Worm (Caenorhabditis elegans) whole organism, L4 larva: Measurements from ENCODE around the gene cpi-2.

Experiments used
- F10B5.3 ChIP-seq: sonication (generic microtip); optimal IDR thresholded peaks from 2 replicates; lab custom pipeline; 2016; ENCODE audit warnings: mild to moderate bottlenecking, missing genetic modification characterization, missing compliant biosample characterization
- F44E2.7 ChIP-seq: fragments of 200-800 bp; sonication (Bioruptor generic); IDR thresholded peaks from 2 replicates; pipeline ENCODE4 v2.1.2; 2022; ENCODE audit warnings: missing genetic modification characterization, missing compliant biosample characterization
- F49E8.2 ChIP-seq: sonication (generic microtip); optimal IDR thresholded peaks from 2 replicates; lab custom pipeline; 2016; ENCODE audit warnings: missing compliant biosample characterization, mild to moderate bottlenecking, missing genetic modification characterization, borderline replicate concordance
- T20F7.1 ChIP-seq: fragments of 200-800 bp; sonication (Bioruptor generic); optimal IDR thresholded peaks from 2 replicates; lab custom pipeline; 2018; ENCODE audit warnings: mild to moderate bottlenecking, missing genetic modification characterization, missing compliant biosample characterization
- aha-1 ChIP-seq: fragments of 150-350 bp; peaks from one replicate; lab custom pipeline; 2014; ENCODE audit warnings: missing biosample characterization, missing genetic modification characterization
- arid-1 ChIP-seq: fragments of 200-800 bp; sonication (Bioruptor generic); conservative IDR thresholded peaks from 2 replicates; pipeline ENCODE4 v1.3.6; 2022; ENCODE audit warnings: missing genetic modification reagents, missing genetic modification characterization, missing compliant biosample characterization
- ctbp-1 ChIP-seq: fragments of 200-800 bp; sonication (Bioruptor generic); IDR thresholded peaks from 2 replicates; pipeline ENCODE4 v1.3.6; 2022; ENCODE audit warnings: missing genetic modification reagents, missing genetic modification characterization, missing compliant biosample characterization
- daf-16 ChIP-seq, 3 experiments: sonication (generic microtip); optimal IDR thresholded peaks; 2 replicates each; lab custom pipeline; 2016 to 2017; ENCODE audit warnings: missing genetic modification characterization in 3 of 3, missing genetic modification reagents in 3 of 3, mild to moderate bottlenecking in 2 of 3, missing compliant biosample characterization in 2 of 3, missing biosample characterization in 1 of 3, moderate library complexity in 1 of 3
- daf-19 ChIP-seq: fragments of 200-800 bp; sonication (Bioruptor generic); conservative IDR thresholded peaks from 2 replicates; pipeline ENCODE4 v1.3.6; 2022; ENCODE audit warnings: missing genetic modification characterization, missing compliant biosample characterization
- dmd-6 ChIP-seq: fragments of 200-800 bp; sonication (Bioruptor generic); IDR thresholded peaks from 2 replicates; pipeline ENCODE4 v1.3.6; 2022; ENCODE audit warnings: missing genetic modification reagents, missing genetic modification characterization, missing compliant biosample characterization
- dmd-8 ChIP-seq: fragments of 200-800 bp; sonication (Bioruptor generic); IDR thresholded peaks from 2 replicates; pipeline ENCODE4 v1.3.6; 2022; ENCODE audit warnings: missing genetic modification characterization, missing compliant biosample characterization
- dpl-1 ChIP-seq: fragments of 150-350 bp; optimal IDR thresholded peaks from 2 replicates; lab custom pipeline; 2014; ENCODE audit warnings: missing biosample characterization, missing genetic modification reagents, missing genetic modification characterization
- dve-1 ChIP-seq: sonication (generic microtip); optimal IDR thresholded peaks from 2 replicates; lab custom pipeline; 2017; ENCODE audit warnings: antibody characterized with exemption, mild to moderate bottlenecking, missing genetic modification characterization, missing compliant biosample characterization; ENCODE audit not compliant: insufficient read depth
- egl-27 ChIP-seq: sonication (generic microtip); optimal IDR thresholded peaks from 3 replicates; lab custom pipeline; 2017; ENCODE audit warnings: missing biosample characterization, missing genetic modification reagents, missing genetic modification characterization
- egl-43 ChIP-seq: fragments of 200-800 bp; sonication (Bioruptor generic); IDR thresholded peaks from 2 replicates; pipeline ENCODE4 v1.3.6; 2022; ENCODE audit warnings: missing genetic modification reagents, missing genetic modification characterization, missing compliant biosample characterization
- gei-8 ChIP-seq: fragments of 200-800 bp; sonication (Bioruptor generic); optimal IDR thresholded peaks from 2 replicates; lab custom pipeline; 2018; ENCODE audit warnings: mild to moderate bottlenecking, missing genetic modification characterization, missing compliant biosample characterization
- hif-1 ChIP-seq, 2 experiments: sonication (generic microtip); optimal IDR thresholded peaks; 2 replicates each; lab custom pipeline; 2016 to 2017; ENCODE audit warnings: missing compliant biosample characterization in 2 of 2, missing genetic modification characterization in 2 of 2, missing genetic modification reagents in 2 of 2, missing genotype in 2 of 2, mild to moderate bottlenecking in 1 of 2
- hlh-11 ChIP-seq: fragments of 200-800 bp; sonication (Bioruptor generic); optimal IDR thresholded peaks from 2 replicates; lab custom pipeline; 2018; ENCODE audit warnings: mild to moderate bottlenecking, missing genetic modification characterization, missing compliant biosample characterization
- jun-1 ChIP-seq: fragments of 150-350 bp; optimal IDR thresholded peaks from 2 replicates; lab custom pipeline; 2014; ENCODE audit warnings: missing biosample characterization, missing genetic modification reagents, missing genetic modification characterization
- lin-13 ChIP-seq: fragments of 150-350 bp; optimal IDR thresholded peaks from 2 replicates; lab custom pipeline; 2014; ENCODE audit warnings: missing biosample characterization, missing genetic modification reagents, missing genetic modification characterization
- lin-15B ChIP-seq: fragments of 150-350 bp; sonication (generic microtip); optimal IDR thresholded peaks from 3 replicates; lab custom pipeline; 2014; ENCODE audit warnings: missing biosample characterization, missing genetic modification characterization
- lin-38 ChIP-seq: fragments of 200-800 bp; sonication (Bioruptor generic); IDR thresholded peaks from 2 replicates; pipeline ENCODE4 v1.3.6; 2022; ENCODE audit warnings: missing genetic modification reagents, missing genetic modification characterization, missing compliant biosample characterization
- lsy-2 ChIP-seq, 2 experiments: fragments of 150-350 bp in 1 of 2; sonication (generic microtip) in 1 of 2; optimal IDR thresholded peaks; 2 replicates each; lab custom pipeline; 2014 to 2017; ENCODE audit warnings: missing biosample characterization in 2 of 2, missing genetic modification characterization in 2 of 2
- mdt-29 ChIP-seq: fragments of 200-800 bp; sonication (Bioruptor generic); IDR thresholded peaks from 2 replicates; pipeline ENCODE4 v1.3.6; 2022; ENCODE audit warnings: missing genetic modification reagents, missing genetic modification characterization, missing compliant biosample characterization
- mep-1 ChIP-seq: fragments of 150-350 bp; sonication (generic microtip); optimal IDR thresholded peaks from 3 replicates; lab custom pipeline; 2014; ENCODE audit warnings: missing biosample characterization, missing genetic modification characterization
- mes-2 ChIP-seq: sonication (generic microtip); optimal IDR thresholded peaks from 2 replicates; lab custom pipeline; 2016; ENCODE audit warnings: missing genotype, mild to moderate bottlenecking, missing genetic modification characterization, missing compliant biosample characterization; ENCODE audit not compliant: poor library complexity, severe bottlenecking
- mxl-3 ChIP-seq: fragments of 200-800 bp; sonication (Bioruptor generic); optimal IDR thresholded peaks from 2 replicates; lab custom pipeline; 2018; ENCODE audit warnings: mild to moderate bottlenecking, missing genetic modification characterization, missing compliant biosample characterization
- nhr-11 ChIP-seq: fragments of 150-350 bp; optimal IDR thresholded peaks from 2 replicates; lab custom pipeline; 2014; ENCODE audit warnings: missing biosample characterization, missing genetic modification characterization
- nhr-25 ChIP-seq: sonication (generic microtip); optimal IDR thresholded peaks from 2 replicates; lab custom pipeline; 2017; ENCODE audit warnings: missing genetic modification characterization, mild to moderate bottlenecking, missing compliant biosample characterization, antibody characterized with exemption, moderate library complexity, borderline replicate concordance; ENCODE audit not compliant: insufficient read depth
- nhr-28 ChIP-seq: fragments of 150-350 bp; optimal IDR thresholded peaks from 2 replicates; lab custom pipeline; 2014; ENCODE audit warnings: missing biosample characterization, missing genetic modification characterization
- nhr-6 ChIP-seq: fragments of 150-350 bp; optimal IDR thresholded peaks from 2 replicates; lab custom pipeline; 2014; ENCODE audit warnings: missing biosample characterization, missing genetic modification characterization
- pha-4 ChIP-seq, 2 experiments: fragments of 150-350 bp in 1 of 2; fragments of 200-800 bp in 1 of 2; sonication (Bioruptor generic) in 1 of 2; IDR thresholded peaks in 1 of 2; optimal IDR thresholded peaks in 1 of 2; 2 replicates each; pipeline versions ENCODE4 v1.3.6 to Lab custom; 2014 to 2022; ENCODE audit warnings: missing genetic modification characterization in 2 of 2, missing genetic modification reagents in 2 of 2, missing biosample characterization in 1 of 2, missing compliant biosample characterization in 1 of 2
- pqm-1 ChIP-seq: sonication (generic microtip); optimal IDR thresholded peaks from 2 replicates; lab custom pipeline; 2017; ENCODE audit warnings: missing biosample characterization, missing genetic modification characterization
- sdz-12 ChIP-seq: fragments of 200-800 bp; sonication (Bioruptor generic); optimal IDR thresholded peaks from 2 replicates; lab custom pipeline; 2018; ENCODE audit warnings: mild to moderate bottlenecking, missing genetic modification characterization, missing compliant biosample characterization
- snpc-1.2 ChIP-seq: fragments of 200-800 bp; sonication (Bioruptor generic); IDR thresholded peaks from 2 replicates; pipeline ENCODE4 v1.3.6; 2022; ENCODE audit warnings: missing genetic modification reagents, missing genetic modification characterization, missing compliant biosample characterization
- tag-97 ChIP-seq: fragments of 200-800 bp; sonication (Bioruptor generic); IDR thresholded peaks from 2 replicates; pipeline ENCODE4 v1.3.6; 2022; ENCODE audit warnings: missing genetic modification characterization, missing compliant biosample characterization
- unc-130 ChIP-seq: sonication (generic microtip); optimal IDR thresholded peaks from 2 replicates; lab custom pipeline; 2016; ENCODE audit warnings: missing genetic modification reagents, missing genetic modification characterization, missing compliant biosample characterization
- zag-1 ChIP-seq: fragments of 150-350 bp; optimal IDR thresholded peaks from 2 replicates; lab custom pipeline; 2014; ENCODE audit warnings: missing biosample characterization, missing genetic modification characterization
- zfp-2 ChIP-seq: sonication (generic microtip); optimal IDR thresholded peaks from 2 replicates; lab custom pipeline; 2016; ENCODE audit warnings: mild to moderate bottlenecking, missing genetic modification characterization, missing compliant biosample characterization
- ztf-7 ChIP-seq: fragments of 150-350 bp; optimal IDR thresholded peaks from 2 replicates; lab custom pipeline; 2014; ENCODE audit warnings: missing biosample characterization, missing genetic modification characterization

cpi-2 gene

ce11 chrV:6012401-6012800 is 31.5 kb upstream of the cpi-2 start:
- TF ChIP-seq egl-27 (tag; lab: Kevin White, UChicago) (no peak), T20F7.1 (GFP tag; lab: Kevin White, UChicago) (peak; percentile 32), lsy-2 (tag; optimal IDR thresholded peaks at IDR 0.05; lab: Kevin White, UChicago) (peak in 1 of 2 experiments; percentile 29), pqm-1 (tag; lab: Kevin White, UChicago) (peak; percentile 20), mdt-29 (GFP tag; lab: Robert Waterston, UW) (peak; percentile 28; the same call in 1 of the 2 replicates), aha-1 (peak; percentile 83), dve-1 (tag; lab: Kevin White, UChicago) (peak; percentile 19), jun-1 (tag; lab: Kevin White, UChicago) (no peak)

- TF ChIP-seq F49E8.2 (tag; lab: Kevin White, UChicago) (peak; percentile 31), lsy-2 (tag; optimal IDR thresholded peaks at IDR 0.05; lab: Kevin White, UChicago) (no peak), zfp-2 (tag; lab: Kevin White, UChicago) (no peak), pha-4 (GFP tag; IDR thresholded peaks at IDR 0.05; lab: Robert Waterston, UW) (peak; percentile 9; the same call in 1 of the 2 replicates), pha-4 (tag; optimal IDR thresholded peaks at IDR 0.05; lab: Kevin White, UChicago) (no peak), mdt-29 (GFP tag; lab: Robert Waterston, UW) (no peak), snpc-1.2 (peak; percentile 46; the same call in 1 of the 2 replicates), arid-1 (GFP tag; lab: Robert Waterston, UW) (peak; percentile 9; the same call in 1 of the 2 replicates), F44E2.7 (GFP tag; lab: Robert Waterston, UW) (no peak), gei-8 (GFP tag; lab: Kevin White, UChicago) (no peak), tag-97 (GFP tag; lab: Robert Waterston, UW) (no peak), egl-43 (GFP tag; lab: Robert Waterston, UW) (peak; percentile 22; the same call in 1 of the 2 replicates), mep-1 (tag; lab: Kevin White, UChicago) (peak; percentile 40), daf-19 (GFP tag; lab: Robert Waterston, UW) (no peak), F10B5.3 (tag; lab: Kevin White, UChicago) (no peak), lin-38 (GFP tag; lab: Robert Waterston, UW) (peak; percentile 44)
Observed at ce11 chrV:6015546-6016089, 28.2 kb upstream of the cpi-2 start.

DNA sequence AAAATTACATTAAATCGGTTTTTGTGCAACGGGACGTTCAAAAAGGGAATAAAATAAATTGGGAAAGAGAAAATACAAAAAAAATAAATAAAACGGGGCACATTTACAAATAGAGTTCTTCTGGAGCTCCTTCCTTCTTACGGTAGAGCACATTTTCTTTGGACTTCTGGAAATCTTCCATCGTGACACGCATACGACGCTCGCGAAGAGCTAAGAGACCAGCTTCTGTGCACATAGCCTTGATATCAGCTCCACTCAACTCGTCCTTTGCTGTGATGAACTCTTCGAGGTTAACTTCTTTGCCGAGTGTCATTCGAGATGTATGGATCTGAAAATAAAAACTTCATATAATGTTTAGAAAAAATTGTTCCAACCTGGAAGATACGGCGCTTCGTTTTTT is 27.8 kb upstream of the cpi-2 start:
- TF ChIP-seq hlh-11 (tag; lab: Kevin White, UChicago) (peak; percentile 3), aha-1 (peak; percentile 15), jun-1 (tag; lab: Kevin White, UChicago) (peak; percentile 59), T20F7.1 (GFP tag; lab: Kevin White, UChicago) (peak; percentile 48), lin-13 (GFP tag; lab: Kevin White, UChicago) (no peak), dmd-8 (no peak)

- peak in 1 of 2 experiments; percentile 44 for TF ChIP-seq hif-1 (tag; optimal IDR thresholded peaks at IDR 0.05; lab: Kevin White, UChicago)
- TF ChIP-seq pqm-1 (tag; lab: Kevin White, UChicago), result peak; percentile 8
- TF ChIP-seq zag-1, result no peak
- TF ChIP-seq lin-38 (GFP tag; lab: Robert Waterston, UW), result peak; percentile 97
- TF ChIP-seq lin-13 (GFP tag; lab: Kevin White, UChicago), result peak; percentile 65
- TF ChIP-seq mep-1 (tag; lab: Kevin White, UChicago), result peak; percentile 85
- TF ChIP-seq lsy-2 (tag; optimal IDR thresholded peaks at IDR 0.05; lab: Kevin White, UChicago), result peak in 1 of 2 experiments; percentile 91
- TF ChIP-seq nhr-25 (tag; lab: Kevin White, UChicago), result peak; percentile 21
- TF ChIP-seq dmd-6 (GFP tag; lab: Robert Waterston, UW), result peak; percentile 34
- TF ChIP-seq ztf-7 (tag; lab: Kevin White, UChicago), result peak; percentile 35
- TF ChIP-seq nhr-11, result peak; percentile 61
- TF ChIP-seq daf-16 (GFP tag; optimal IDR thresholded peaks at IDR 0.05; lab: Kevin White, UChicago), result no peak
- peak; percentile 57 for TF ChIP-seq daf-16 (tag; optimal IDR thresholded peaks at IDR 0.05; lab: Kevin White, UChicago)
- no peak for TF ChIP-seq sdz-12 (GFP tag; lab: Kevin White, UChicago)
- TF ChIP-seq nhr-6 (tag; lab: Kevin White, UChicago), result peak; percentile 45
- no peak for TF ChIP-seq ctbp-1 (GFP tag; lab: Robert Waterston, UW)
- TF ChIP-seq unc-130 (GFP tag; lab: Kevin White, UChicago), result peak; percentile 26
- peak; percentile 68 for TF ChIP-seq lin-15B (tag; lab: Kevin White, UChicago)
- TF ChIP-seq nhr-28 (tag; lab: Kevin White, UChicago), result peak; percentile 47
- TF ChIP-seq hlh-11 (tag; lab: Kevin White, UChicago), result peak; percentile 60
- peak; percentile 87 for TF ChIP-seq mes-2 (tag; lab: Kevin White, UChicago)
- TF ChIP-seq T20F7.1 (GFP tag; lab: Kevin White, UChicago), result peak; percentile 100
- peak; percentile 76 for TF ChIP-seq dve-1 (tag; lab: Kevin White, UChicago)
- TF ChIP-seq dpl-1 (GFP tag; lab: Kevin White, UChicago), result peak; percentile 79
- peak; percentile 50 for TF ChIP-seq mxl-3 (GFP tag; lab: Kevin White, UChicago)
Observed at ce11 chrV:6017630-6018029, 26.2 kb upstream of the cpi-2 start, which contains the start of the genes rpt-2 and aps-1. TSS of gene rpt-2 (minus strand) at chrV:6017669. TSS of gene aps-1 (plus strand) at chrV:6017970.
